Fruit fly (Drosophila melanogaster): Measurements from ENCODE around the gene sturkopf.

- TF ChIP-seq pita (GFP tag; optimal IDR thresholded peaks at IDR 0.05) = no peak
- no peak for TF ChIP-seq Pdp1 (GFP tag; optimal IDR thresholded peaks at IDR 0.05)
- TF ChIP-seq C15 (GFP tag; IDR thresholded peaks at IDR 0.05) = no peak
- no peak for TF ChIP-seq Awh (GFP tag; IDR thresholded peaks at IDR 0.05)
- TF ChIP-seq CG8478 (optimal IDR thresholded peaks at IDR 0.05) = no peak
- no peak for TF ChIP-seq CG1602 (GFP tag; optimal IDR thresholded peaks at IDR 0.05)
- no peak for TF ChIP-seq vnd (GFP tag; IDR thresholded peaks at IDR 0.05; ENCODE audit: partially characterized antibody)
- no peak for TF ChIP-seq CG8924 (tag; optimal IDR thresholded peaks at IDR 0.05)
These were observed 7.9 kb upstream of the sturkopf start for dm6 chr3L:1320931-1321556.

All from whole organism, embryonic.